Fruit fly (Drosophila melanogaster) whole organism: ENCODE measurements around the gene CG8773.

Experiments
- EcR ChIP-seq, 2 experiments: fragments of >200 bp; optimal IDR thresholded peaks; 2 replicates each; lab custom pipeline; 2017; ENCODE audit warnings: missing biosample characterization in 2 of 2, missing genetic modification characterization in 2 of 2, missing genetic modification reagents in 2 of 2
- pan ChIP-seq: fragments of >200 bp; optimal IDR thresholded peaks from 2 replicates; lab custom pipeline; 2017
- psq ChIP-seq: fragments of >200 bp; optimal IDR thresholded peaks from 2 replicates; lab custom pipeline; 2017
- usp ChIP-seq: fragments of >200 bp; optimal IDR thresholded peaks from 2 replicates; lab custom pipeline; 2017; ENCODE audit warnings: missing biosample characterization, missing genetic modification characterization, mixed read lengths

DNA sequence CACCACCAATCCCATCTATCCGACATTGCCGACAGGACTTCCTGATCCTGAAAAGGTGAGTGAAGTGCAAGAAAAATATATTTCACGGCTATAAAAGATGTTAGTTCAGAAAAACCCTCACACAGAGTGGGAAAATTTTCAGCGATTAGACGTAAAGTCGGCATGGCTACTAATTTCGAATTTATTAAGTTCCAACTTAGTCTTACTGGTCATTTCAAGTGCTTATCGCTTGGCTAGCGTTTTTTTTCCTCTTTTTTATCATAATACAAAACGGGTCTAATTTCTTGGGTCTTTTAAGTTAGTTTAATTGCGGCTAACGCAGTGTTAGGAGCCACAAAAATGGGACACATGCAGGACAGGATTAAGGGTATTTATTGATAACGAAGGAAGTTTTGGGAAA lies 8.6 kb downstream of the CG8773 start, which contains the start of gene CG43208:
- no peak for TF ChIP-seq EcR (GFP tag; optimal IDR thresholded peaks at IDR 0.05; lab: Kevin White, UChicago)
- TF ChIP-seq usp (GFP tag; lab: Kevin White, UChicago): no peak
- TF ChIP-seq pan (lab: Kevin White, UChicago): no peak
- TF ChIP-seq psq: no peak
